Fruit fly (Drosophila melanogaster) whole organism, embryonic: ENCODE data around the gene Sk1.

Experiments
- Asciz ChIP-seq: fragments of 200-800 bp; sonication (Bioruptor generic); optimal IDR thresholded peaks from 2 replicates; lab custom pipeline; 2017; ENCODE audit warnings: missing biosample characterization, mild to moderate bottlenecking, missing genetic modification characterization, missing genetic modification reagents
- BEAF-32 ChIP-seq: fragments of 200-800 bp; sonication (Bioruptor generic); optimal IDR thresholded peaks from 3 replicates; lab custom pipeline; 2017; ENCODE audit warnings: missing biosample characterization, missing genetic modification characterization, mild to moderate bottlenecking, moderate library complexity, missing genetic modification reagents
- CG10274 ChIP-seq: fragments of 200-800 bp; sonication (Bioruptor generic); optimal IDR thresholded peaks from 3 replicates; lab custom pipeline; 2017; ENCODE audit warnings: missing biosample characterization, mild to moderate bottlenecking, missing genetic modification characterization
- CG10462 ChIP-seq: fragments of 200-800 bp; sonication (Bioruptor generic); optimal IDR thresholded peaks from 2 replicates; lab custom pipeline; 2016; ENCODE audit warnings: missing biosample characterization, missing genetic modification characterization
- CG11695 ChIP-seq: fragments of 200-800 bp; sonication (Bioruptor generic); IDR thresholded peaks from 3 replicates; pipeline ENCODE4 v1.3.6; 2022; ENCODE audit warnings: missing biosample characterization, missing genetic modification characterization
- CG12155 ChIP-seq: fragments of 200-800 bp; sonication (Bioruptor generic); optimal IDR thresholded peaks from 3 replicates; lab custom pipeline; 2016; ENCODE audit warnings: missing biosample characterization, missing genetic modification characterization
- CG12744 ChIP-seq: fragments of 200-800 bp; sonication (Bioruptor generic); optimal IDR thresholded peaks from 2 replicates; lab custom pipeline; 2016; ENCODE audit warnings: missing biosample characterization, missing genetic modification characterization
- CG13287 ChIP-seq: fragments of 200-800 bp; sonication (Bioruptor generic); IDR thresholded peaks from 2 replicates; pipeline ENCODE4 v1.3.6; 2022; ENCODE audit warnings: missing biosample characterization, missing genetic modification characterization; ENCODE audit not compliant: partially characterized antibody
- CG13775 ChIP-seq: fragments of 200-800 bp; sonication (Bioruptor generic); optimal IDR thresholded peaks from 3 replicates; lab custom pipeline; 2017; ENCODE audit warnings: missing biosample characterization, mild to moderate bottlenecking, missing genetic modification characterization
- CG14014 ChIP-seq: fragments of 200-800 bp; sonication (Bioruptor generic); IDR thresholded peaks from 2 replicates; pipeline ENCODE4 v1.3.6; 2022; ENCODE audit warnings: missing biosample characterization, missing genetic modification characterization
- CG17802 ChIP-seq: fragments of 200-800 bp; sonication (Bioruptor generic); optimal IDR thresholded peaks from 2 replicates; lab custom pipeline; 2018; ENCODE audit warnings: missing biosample characterization, mild to moderate bottlenecking, missing genetic modification characterization, moderate library complexity
- CG18476 ChIP-seq: fragments of 200-800 bp; sonication (Bioruptor generic); optimal IDR thresholded peaks from 2 replicates; lab custom pipeline; 2016; ENCODE audit warnings: missing biosample characterization, mild to moderate bottlenecking, missing genetic modification characterization
- CG18599 ChIP-seq: fragments of 200-800 bp; sonication (Bioruptor generic); optimal IDR thresholded peaks from 3 replicates; lab custom pipeline; 2017; ENCODE audit warnings: missing biosample characterization, missing genetic modification characterization, mild to moderate bottlenecking, moderate library complexity, missing genetic modification reagents
- CG2678 ChIP-seq: fragments of 200-800 bp; sonication (Bioruptor generic); optimal IDR thresholded peaks from 3 replicates; lab custom pipeline; 2019; ENCODE audit warnings: missing biosample characterization, mild to moderate bottlenecking, missing genetic modification characterization, moderate library complexity
- CG31224 ChIP-seq: fragments of 200-800 bp; sonication (Bioruptor generic); IDR thresholded peaks from 2 replicates; pipeline ENCODE4 v1.3.6; 2022; ENCODE audit warnings: missing biosample characterization, missing genetic modification characterization
- CG31441 ChIP-seq: fragments of 200-800 bp; sonication (Bioruptor generic); IDR thresholded peaks from 2 replicates; pipeline ENCODE4 v1.3.6; 2022; ENCODE audit warnings: missing biosample characterization, missing genetic modification characterization
- CG6765 ChIP-seq: fragments of 200-800 bp; sonication (Bioruptor generic); optimal IDR thresholded peaks from 3 replicates; lab custom pipeline; 2017; ENCODE audit warnings: missing biosample characterization, mild to moderate bottlenecking, missing genetic modification characterization
- CG6813 ChIP-seq: fragments of 200-800 bp; sonication (Bioruptor generic); optimal IDR thresholded peaks from 2 replicates; lab custom pipeline; 2017; ENCODE audit warnings: missing biosample characterization, missing genetic modification characterization, mild to moderate bottlenecking, moderate library complexity, missing genetic modification reagents
- CG7271 ChIP-seq: fragments of 200-800 bp; sonication (Bioruptor generic); optimal IDR thresholded peaks from 2 replicates; lab custom pipeline; 2018; ENCODE audit warnings: missing biosample characterization, mild to moderate bottlenecking, missing genetic modification characterization, moderate library complexity
- CG7556 ChIP-seq: fragments of 200-800 bp; sonication (Bioruptor generic); optimal IDR thresholded peaks from 2 replicates; lab custom pipeline; 2017; ENCODE audit warnings: missing biosample characterization, mild to moderate bottlenecking, missing genetic modification characterization
- CG7745 ChIP-seq: fragments of 200-800 bp; sonication (Bioruptor generic); optimal IDR thresholded peaks from 2 replicates; lab custom pipeline; 2018; ENCODE audit warnings: missing biosample characterization, mild to moderate bottlenecking, missing genetic modification characterization, moderate library complexity
- CG9609 ChIP-seq: fragments of 200-800 bp; sonication (Bioruptor generic); optimal IDR thresholded peaks from 3 replicates; lab custom pipeline; 2016; ENCODE audit warnings: missing biosample characterization, missing genetic modification characterization
- Doc2 ChIP-seq: fragments of 200-800 bp; sonication (Bioruptor generic); IDR thresholded peaks from 2 replicates; pipeline ENCODE4 v1.3.6; 2022; ENCODE audit warnings: missing biosample characterization, missing genetic modification characterization
- Drgx ChIP-seq: fragments of 200-800 bp; sonication (Bioruptor generic); IDR thresholded peaks from 2 replicates; pipeline ENCODE4 v1.3.6; 2022; ENCODE audit warnings: missing biosample characterization, missing genetic modification characterization
- Gsc ChIP-seq: fragments of 200-800 bp; sonication (Bioruptor generic); IDR thresholded peaks from 2 replicates; pipeline ENCODE4 v1.3.6; 2022; ENCODE audit warnings: missing biosample characterization, missing genetic modification characterization
- Gug ChIP-seq: fragments of 200-800 bp; sonication (Bioruptor generic); IDR thresholded peaks from 4 replicates; pipeline ENCODE4 v1.3.6; 2022; ENCODE audit warnings: missing biosample characterization, missing genetic modification characterization
- Lpt ChIP-seq: fragments of >200 bp; optimal IDR thresholded peaks from 2 replicates; lab custom pipeline; 2018; ENCODE audit warnings: missing biosample characterization, missing genetic modification characterization
- Meics ChIP-seq: fragments of 200-800 bp; sonication (Bioruptor generic); optimal IDR thresholded peaks from 2 replicates; lab custom pipeline; 2017; ENCODE audit warnings: missing biosample characterization, mild to moderate bottlenecking, missing genetic modification characterization
- Mes4 ChIP-seq: fragments of 200-800 bp; sonication (Bioruptor generic); optimal IDR thresholded peaks from 2 replicates; lab custom pipeline; 2016; ENCODE audit warnings: missing biosample characterization, missing genetic modification characterization
- Myb ChIP-seq: fragments of 200-800 bp; sonication (Bioruptor generic); optimal IDR thresholded peaks from 2 replicates; lab custom pipeline; 2016; ENCODE audit warnings: missing biosample characterization, missing genetic modification characterization
- Oaz ChIP-seq: fragments of 200-800 bp; sonication (Bioruptor generic); IDR thresholded peaks from 2 replicates; pipeline ENCODE4 v1.3.6; 2022; ENCODE audit warnings: missing biosample characterization, missing genetic modification characterization
- Sox102F ChIP-seq: fragments of 200-800 bp; sonication (Bioruptor generic); optimal IDR thresholded peaks from 2 replicates; lab custom pipeline; 2018; ENCODE audit warnings: missing biosample characterization, mild to moderate bottlenecking, missing genetic modification characterization, moderate library complexity
- dmrt11E ChIP-seq: fragments of 200-800 bp; sonication (Bioruptor generic); optimal IDR thresholded peaks from 3 replicates; lab custom pipeline; 2018; ENCODE audit warnings: missing biosample characterization, mild to moderate bottlenecking, missing genetic modification characterization, moderate library complexity
- dysf ChIP-seq: fragments of 200-800 bp; sonication (Bioruptor generic); IDR thresholded peaks from 3 replicates; pipeline ENCODE4 v1.3.6; 2022; ENCODE audit warnings: missing biosample characterization, missing genetic modification characterization
- esg ChIP-seq: fragments of 200-800 bp; sonication (Bioruptor generic); conservative IDR thresholded peaks from 2 replicates; pipeline ENCODE4 v1.3.6; 2022; ENCODE audit warnings: missing biosample characterization, missing genetic modification characterization
- eve ChIP-seq, 2 experiments: fragments of >200 bp; optimal IDR thresholded peaks; 2 replicates each; lab custom pipeline; 2017; ENCODE audit warnings: missing biosample characterization in 2 of 2, missing genetic modification characterization in 2 of 2
- fd102C ChIP-seq: fragments of 200-800 bp; sonication (Bioruptor generic); optimal IDR thresholded peaks from 2 replicates; lab custom pipeline; 2018; ENCODE audit warnings: missing biosample characterization, mild to moderate bottlenecking, missing genetic modification characterization, moderate library complexity
- gce ChIP-seq: fragments of 200-800 bp; sonication (Bioruptor generic); IDR thresholded peaks from 3 replicates; pipeline ENCODE4 v1.3.6; 2022; ENCODE audit warnings: missing biosample characterization, missing genetic modification characterization
- gsb ChIP-seq: fragments of 200-800 bp; sonication (Bioruptor generic); IDR thresholded peaks from 2 replicates; pipeline ENCODE4 v1.3.6; 2022; ENCODE audit warnings: missing biosample characterization, missing genetic modification characterization
- hkb ChIP-seq, 2 experiments: fragments of 200-800 bp in 1 of 2; fragments of >200 bp in 1 of 2; sonication (Bioruptor generic) in 1 of 2; IDR thresholded peaks in 1 of 2; optimal IDR thresholded peaks in 1 of 2; 2 replicates each; pipeline versions ENCODE4 v1.3.6 to Lab custom; 2017 to 2022; ENCODE audit warnings: missing biosample characterization in 1 of 2, missing genetic modification characterization in 1 of 2
- hth ChIP-seq: fragments of >200 bp; optimal IDR thresholded peaks from 2 replicates; lab custom pipeline; 2017; ENCODE audit warnings: inconsistent platforms
- kay ChIP-seq: fragments of 200-800 bp; sonication (Bioruptor generic); optimal IDR thresholded peaks from 2 replicates; lab custom pipeline; 2016; ENCODE audit warnings: missing biosample characterization, missing genetic modification characterization
- knrl ChIP-seq: fragments of 200-800 bp; sonication (Bioruptor generic); IDR thresholded peaks from 3 replicates; pipeline ENCODE4 v1.3.6; 2022; ENCODE audit warnings: missing biosample characterization, missing genetic modification characterization; ENCODE audit not compliant: partially characterized antibody
- luna ChIP-seq: fragments of 200-800 bp; sonication (Bioruptor generic); optimal IDR thresholded peaks from 2 replicates; lab custom pipeline; 2016; ENCODE audit warnings: missing biosample characterization, missing genetic modification characterization
- mam ChIP-seq: fragments of 200-800 bp; sonication (Bioruptor generic); optimal IDR thresholded peaks from 3 replicates; lab custom pipeline; 2016; ENCODE audit warnings: missing biosample characterization, missing genetic modification characterization
- prd ChIP-seq, 3 experiments: fragments of >200 bp in 2 of 3; fragments of 200-800 bp in 1 of 3; sonication (Bioruptor generic) in 1 of 3; optimal IDR thresholded peaks in 2 of 3; IDR thresholded peaks in 1 of 3; 2 replicates in 2 of 3; 3 replicates in 1 of 3; pipeline versions ENCODE4 v1.3.6 to Lab custom; 2017 to 2022; ENCODE audit warnings: missing biosample characterization in 1 of 3, missing genetic modification characterization in 1 of 3
- pros ChIP-seq: fragments of 200-800 bp; sonication (Bioruptor generic); optimal IDR thresholded peaks from 3 replicates; lab custom pipeline; 2019; ENCODE audit warnings: missing biosample characterization, mild to moderate bottlenecking, missing genetic modification characterization, moderate library complexity
- sr ChIP-seq: fragments of 200-800 bp; sonication (Bioruptor generic); IDR thresholded peaks from 3 replicates; pipeline ENCODE4 v1.3.6; 2022; ENCODE audit warnings: missing biosample characterization, missing genetic modification characterization
- tap ChIP-seq: fragments of 200-800 bp; optimal IDR thresholded peaks from 3 replicates; lab custom pipeline; 2019; ENCODE audit warnings: missing biosample characterization, mild to moderate bottlenecking, missing genetic modification characterization, moderate library complexity

Gene Sk1

dm6 chrX:11494731-11495277 is 52.5 kb downstream of the Sk1 start (continued):
- peak; percentile 62; the same call in 2 of the 3 replicates for TF ChIP-seq dysf (GFP tag; lab: Robert Waterston, UW)
- TF ChIP-seq prd (optimal IDR thresholded peaks at IDR 0.05; lab: Kevin White, UChicago), result no peak
- peak; percentile 75; the same call in 2 of the 3 replicates for TF ChIP-seq prd (GFP tag; IDR thresholded peaks at IDR 0.05; lab: Robert Waterston, UW)
- peak; percentile 75 for TF ChIP-seq Drgx (GFP tag; lab: Robert Waterston, UW)
- TF ChIP-seq Doc2 (GFP tag; lab: Robert Waterston, UW), result no peak
- no peak for TF ChIP-seq CG10274 (GFP tag; lab: Kevin White, UChicago)
- peak; percentile 83 for TF ChIP-seq CG31441 (GFP tag; lab: Robert Waterston, UW)
- peak; percentile 73 for TF ChIP-seq CG6813
- TF ChIP-seq dmrt11E (tag; lab: Kevin White, UChicago), result peak; percentile 92
- TF ChIP-seq knrl (GFP tag; lab: Robert Waterston, UW), result no peak
- TF ChIP-seq CG12744 (GFP tag; lab: Kevin White, UChicago), result no peak
- peak; percentile 73 for TF ChIP-seq Sox102F (GFP tag; lab: Kevin White, UChicago)
- peak; percentile 33 for TF ChIP-seq kay (GFP tag; lab: Kevin White, UChicago)
- peak; percentile 21 for TF ChIP-seq CG7271 (tag; lab: Kevin White, UChicago)
- TF ChIP-seq eve (GFP tag; optimal IDR thresholded peaks at IDR 0.05; lab: Kevin White, UChicago), result peak in 1 of 2 experiments; percentile 97
- TF ChIP-seq CG7556, result peak; percentile 83
- peak; percentile 82 for TF ChIP-seq pros (GFP tag; lab: Kevin White, UChicago)
- peak; percentile 45 for TF ChIP-seq CG18476
- peak; percentile 33 for TF ChIP-seq Meics (GFP tag; lab: Kevin White, UChicago)
- peak; percentile 55 for TF ChIP-seq esg
- no peak for TF ChIP-seq CG31224 (GFP tag; lab: Robert Waterston, UW)
- TF ChIP-seq CG10462 (GFP tag; lab: Kevin White, UChicago), result peak; percentile 68
- TF ChIP-seq CG13775 (GFP tag; lab: Kevin White, UChicago), result peak; percentile 74
- TF ChIP-seq Gsc (GFP tag; lab: Robert Waterston, UW), result no peak; the same call in 1 of the 2 replicates
- no peak for TF ChIP-seq gsb
- TF ChIP-seq CG17802 (tag; lab: Kevin White, UChicago), result peak; percentile 32
- peak; percentile 58 for TF ChIP-seq CG12155 (GFP tag; lab: Kevin White, UChicago)
- TF ChIP-seq Mes4 (GFP tag; lab: Kevin White, UChicago), result peak; percentile 74
- TF ChIP-seq BEAF-32 (GFP tag; lab: Kevin White, UChicago), result no peak
- peak; percentile 48; the same call in 2 of the 4 replicates for TF ChIP-seq Gug
- no peak for TF ChIP-seq sr (GFP tag; lab: Robert Waterston, UW)
- no peak for TF ChIP-seq CG13287
- no peak for TF ChIP-seq Oaz
- no peak for TF ChIP-seq fd102C
- peak; percentile 57 for TF ChIP-seq Asciz (GFP tag; lab: Kevin White, UChicago)
- TF ChIP-seq tap (tag; lab: Kevin White, UChicago), result peak; percentile 57
- TF ChIP-seq luna (GFP tag; lab: Kevin White, UChicago), result no peak
- no peak for TF ChIP-seq CG7745
- no peak for TF ChIP-seq Lpt (GFP tag; lab: Kevin White, UChicago)
- no peak for TF ChIP-seq CG14014 (GFP tag; lab: Robert Waterston, UW)
- peak; percentile 54; the same call in 1 of the 3 replicates for TF ChIP-seq gce (GFP tag; lab: Robert Waterston, UW)
- peak; percentile 67 for TF ChIP-seq CG9609 (GFP tag; lab: Kevin White, UChicago)
- TF ChIP-seq CG2678 (tag; lab: Kevin White, UChicago), result peak; percentile 79
- TF ChIP-seq mam (GFP tag; lab: Kevin White, UChicago), result peak; percentile 30
- TF ChIP-seq CG18599, result peak; percentile 55
- TF ChIP-seq hth (lab: Kevin White, UChicago), result no peak
- no peak for TF ChIP-seq hkb (optimal IDR thresholded peaks at IDR 0.05; lab: Kevin White, UChicago)
- peak; percentile 55; the same call in 1 of the 2 replicates for TF ChIP-seq hkb (GFP tag; IDR thresholded peaks at IDR 0.05; lab: Robert Waterston, UW)
- 0 out of 3 replicates have a peak, but pooled peaks have one; percentile 48 for TF ChIP-seq CG11695 (GFP tag; lab: Robert Waterston, UW)
- TF ChIP-seq CG6765 (GFP tag; lab: Kevin White, UChicago), result no peak
- TF ChIP-seq Myb (GFP tag; lab: Kevin White, UChicago), result peak; percentile 9
